Worm (Caenorhabditis elegans) whole organism, young adult: Measurements from ENCODE around the gene cut-1.

Experiments
- B0035.1 ChIP-seq: sonication (generic microtip); optimal IDR thresholded peaks from 2 replicates; lab custom pipeline; 2016; ENCODE audit warnings: missing genetic modification characterization, mild to moderate bottlenecking, missing compliant biosample characterization, missing genotype, missing genetic modification reagents
- D2030.7 ChIP-seq: fragments of 200-800 bp; sonication (Bioruptor generic); IDR thresholded peaks from 2 replicates; pipeline ENCODE4 v1.3.6; 2022; ENCODE audit warnings: missing genetic modification reagents, missing genetic modification characterization, missing compliant biosample characterization
- F23B12.7 ChIP-seq: sonication (generic microtip); optimal IDR thresholded peaks from 2 replicates; lab custom pipeline; 2017; ENCODE audit warnings: missing genetic modification characterization, mild to moderate bottlenecking, missing compliant biosample characterization, antibody characterized with exemption, moderate library complexity; ENCODE audit not compliant: insufficient read depth
- F55B11.4 ChIP-seq: sonication (generic microtip); optimal IDR thresholded peaks from 2 replicates; lab custom pipeline; 2016; ENCODE audit warnings: missing compliant biosample characterization, missing genetic modification characterization, borderline replicate concordance; ENCODE audit not compliant: insufficient read depth
- F57A8.1 ChIP-seq: fragments of 200-800 bp; sonication (Bioruptor generic); optimal IDR thresholded peaks from 2 replicates; lab custom pipeline; 2018; ENCODE audit warnings: mild to moderate bottlenecking, missing genetic modification characterization, moderate library complexity, missing compliant biosample characterization
- K11D2.4 ChIP-seq: fragments of 200-800 bp; sonication (Bioruptor generic); IDR thresholded peaks from 2 replicates; pipeline ENCODE4 v1.3.6; 2022; ENCODE audit warnings: missing genetic modification reagents, missing genetic modification characterization, missing compliant biosample characterization
- K12H6.12 ChIP-seq: fragments of 200-800 bp; sonication (Bioruptor generic); optimal IDR thresholded peaks from 2 replicates; lab custom pipeline; 2018; ENCODE audit warnings: mild to moderate bottlenecking, missing genetic modification characterization, missing compliant biosample characterization
- T07F8.4 ChIP-seq: sonication (generic microtip); optimal IDR thresholded peaks from 2 replicates; lab custom pipeline; 2016; ENCODE audit warnings: mild to moderate bottlenecking, missing genetic modification characterization, moderate library complexity, missing compliant biosample characterization
- T26A5.8 ChIP-seq: sonication (generic microtip); optimal IDR thresholded peaks from 2 replicates; lab custom pipeline; 2016; ENCODE audit warnings: missing genetic modification characterization, missing compliant biosample characterization
- Y53G8AR.9 ChIP-seq: fragments of 200-800 bp; sonication (Bioruptor generic); conservative IDR thresholded peaks from 2 replicates; pipeline ENCODE4 v1.3.6; 2022; ENCODE audit warnings: missing genetic modification reagents, missing genetic modification characterization, missing compliant biosample characterization
- Y56A3A.18 ChIP-seq: fragments of 200-800 bp; sonication (Bioruptor generic); IDR thresholded peaks from 2 replicates; pipeline ENCODE4 v1.3.6; 2022; ENCODE audit warnings: missing genetic modification reagents, missing genetic modification characterization, missing compliant biosample characterization
- Y79H2A.3 ChIP-seq: fragments of 200-800 bp; sonication (Bioruptor generic); conservative IDR thresholded peaks from 2 replicates; pipeline ENCODE4 v1.3.6; 2022; ENCODE audit warnings: missing genetic modification reagents, missing genetic modification characterization, missing compliant biosample characterization
- ama-1 ChIP-seq, 3 experiments: fragments of 150-350 bp in 1 of 3; sonication (generic microtip) in 2 of 3; optimal IDR thresholded peaks; 2 replicates each; lab custom pipeline; 2014 to 2018; ENCODE audit warnings: missing biosample characterization in 2 of 3, missing genetic modification characterization in 2 of 3, missing genetic modification reagents in 2 of 3
- aptf-2 ChIP-seq: fragments of 200-800 bp; sonication (Bioruptor generic); conservative IDR thresholded peaks from 2 replicates; pipeline ENCODE4 v1.3.6; 2022; ENCODE audit warnings: missing genetic modification reagents, missing genetic modification characterization, missing compliant biosample characterization
- athp-1 ChIP-seq: sonication (generic microtip); optimal IDR thresholded peaks from 2 replicates; lab custom pipeline; 2017; ENCODE audit warnings: mild to moderate bottlenecking, missing genetic modification characterization, missing compliant biosample characterization
- attf-5 ChIP-seq: fragments of 200-800 bp; sonication (Bioruptor generic); optimal IDR thresholded peaks from 2 replicates; lab custom pipeline; 2018; ENCODE audit warnings: mild to moderate bottlenecking, missing genetic modification characterization, missing compliant biosample characterization
- attf-6 ChIP-seq: fragments of 200-800 bp; sonication (Bioruptor generic); IDR thresholded peaks from 2 replicates; pipeline ENCODE4 v1.3.6; 2022; ENCODE audit warnings: missing genetic modification reagents, missing genetic modification characterization, missing compliant biosample characterization
- ccch-3 ChIP-seq: fragments of 200-800 bp; sonication (Bioruptor generic); optimal IDR thresholded peaks from 2 replicates; lab custom pipeline; 2018; ENCODE audit warnings: mild to moderate bottlenecking, missing genetic modification characterization, missing compliant biosample characterization
- ceh-100 ChIP-seq: fragments of 200-800 bp; sonication (Bioruptor generic); IDR thresholded peaks from 2 replicates; pipeline ENCODE4 v1.3.6; 2022; ENCODE audit warnings: missing genetic modification reagents, missing genetic modification characterization, missing compliant biosample characterization
- ceh-58 ChIP-seq: fragments of 200-800 bp; sonication (Bioruptor generic); IDR thresholded peaks from 2 replicates; pipeline ENCODE4 v1.3.6; 2022; ENCODE audit warnings: missing genetic modification characterization, missing compliant biosample characterization
- ceh-91 ChIP-seq: fragments of 200-800 bp; sonication (Bioruptor generic); IDR thresholded peaks from 2 replicates; pipeline ENCODE4 v1.3.6; 2022; ENCODE audit warnings: missing genetic modification reagents, missing genetic modification characterization, missing compliant biosample characterization
- die-1 ChIP-seq: sonication (generic microtip); optimal IDR thresholded peaks from 2 replicates; lab custom pipeline; 2016; ENCODE audit warnings: missing genotype, mild to moderate bottlenecking, missing genetic modification characterization, missing compliant biosample characterization
- dpff-1 ChIP-seq: sonication (generic microtip); optimal IDR thresholded peaks from 2 replicates; lab custom pipeline; 2017; ENCODE audit warnings: mild to moderate bottlenecking, missing genetic modification characterization, missing compliant biosample characterization
- egl-44 ChIP-seq: fragments of 200-800 bp; sonication (Bioruptor generic); IDR thresholded peaks from 2 replicates; pipeline ENCODE4 v1.3.6; 2022; ENCODE audit warnings: missing genetic modification reagents, missing genetic modification characterization, missing compliant biosample characterization
- ekl-4 ChIP-seq: fragments of 200-800 bp; sonication (Bioruptor generic); IDR thresholded peaks from 2 replicates; pipeline ENCODE4 v1.3.6; 2022; ENCODE audit warnings: missing genetic modification reagents, missing genetic modification characterization, missing compliant biosample characterization
- gei-17 ChIP-seq: fragments of 200-800 bp; sonication (Bioruptor generic); optimal IDR thresholded peaks from 2 replicates; lab custom pipeline; 2018; ENCODE audit warnings: mild to moderate bottlenecking, missing genetic modification characterization, missing compliant biosample characterization
- hlh-26 ChIP-seq: fragments of 200-800 bp; sonication (Bioruptor generic); conservative IDR thresholded peaks from 2 replicates; pipeline ENCODE4 v1.3.6; 2022; ENCODE audit warnings: missing genetic modification reagents, missing genetic modification characterization, missing compliant biosample characterization
- hmg-1.2 ChIP-seq: fragments of 200-800 bp; sonication (Bioruptor generic); IDR thresholded peaks from 2 replicates; pipeline ENCODE4 v1.3.6; 2022; ENCODE audit warnings: missing genetic modification reagents, missing genetic modification characterization, missing compliant biosample characterization
- hmg-20 ChIP-seq: fragments of 200-800 bp; sonication (Bioruptor generic); IDR thresholded peaks from 2 replicates; pipeline ENCODE4 v1.3.6; 2022; ENCODE audit warnings: missing genetic modification reagents, missing genetic modification characterization, missing compliant biosample characterization
- madf-3 ChIP-seq: fragments of 200-800 bp; sonication (Bioruptor generic); IDR thresholded peaks from 2 replicates; pipeline ENCODE4 v1.3.6; 2022; ENCODE audit warnings: missing genetic modification reagents, missing genetic modification characterization, missing compliant biosample characterization
- madf-6 ChIP-seq: fragments of 200-800 bp; sonication (Bioruptor generic); IDR thresholded peaks from 2 replicates; pipeline ENCODE4 v1.3.6; 2022; ENCODE audit warnings: missing genetic modification reagents, missing genetic modification characterization, missing compliant biosample characterization
- madf-8 ChIP-seq: fragments of 200-800 bp; sonication (Bioruptor generic); conservative IDR thresholded peaks from 2 replicates; pipeline ENCODE4 v1.3.6; 2022; ENCODE audit warnings: missing genetic modification reagents, missing genetic modification characterization, missing compliant biosample characterization
- mel-28 ChIP-seq: sonication (generic microtip); optimal IDR thresholded peaks from 2 replicates; lab custom pipeline; 2016; ENCODE audit warnings: borderline replicate concordance, mild to moderate bottlenecking, missing genetic modification characterization, missing compliant biosample characterization
- mxl-1 ChIP-seq: sonication (generic microtip); optimal IDR thresholded peaks from 2 replicates; lab custom pipeline; 2016; ENCODE audit warnings: missing genetic modification characterization, missing compliant biosample characterization
- nfya-1 ChIP-seq: sonication (generic microtip); optimal IDR thresholded peaks from 2 replicates; lab custom pipeline; 2017; ENCODE audit warnings: antibody characterized with exemption, missing compliant biosample characterization, missing genetic modification characterization, borderline replicate concordance; ENCODE audit not compliant: insufficient read depth
- nhr-120 ChIP-seq: fragments of 200-800 bp; sonication (Bioruptor generic); IDR thresholded peaks from 2 replicates; pipeline ENCODE4 v1.3.6; 2022; ENCODE audit warnings: missing genetic modification characterization, missing compliant biosample characterization
- nhr-80 ChIP-seq: sonication (generic microtip); optimal IDR thresholded peaks from 2 replicates; lab custom pipeline; 2016; ENCODE audit warnings: missing genetic modification characterization, missing compliant biosample characterization
- pbrm-1 ChIP-seq: fragments of 200-800 bp; sonication (Bioruptor generic); IDR thresholded peaks from 2 replicates; pipeline ENCODE4 v1.3.6; 2022; ENCODE audit warnings: missing genetic modification reagents, missing genetic modification characterization, missing compliant biosample characterization
- rec-8 ChIP-seq, 2 experiments: sonication (generic microtip); optimal IDR thresholded peaks; 2 replicates each; lab custom pipeline; 2016; ENCODE audit warnings: mild to moderate bottlenecking in 2 of 2, missing genetic modification characterization in 2 of 2, missing genetic modification reagents in 2 of 2, missing genotype in 2 of 2, missing biosample characterization in 1 of 2, missing compliant biosample characterization in 1 of 2, moderate library complexity in 1 of 2
- snpc-1.1 ChIP-seq: sonication (generic microtip); optimal IDR thresholded peaks from 2 replicates; lab custom pipeline; 2017; ENCODE audit warnings: missing genetic modification characterization, mild to moderate bottlenecking, missing compliant biosample characterization, antibody characterized with exemption, moderate library complexity, missing genotype, missing genetic modification reagents; ENCODE audit not compliant: insufficient read depth
- snpc-3.4 ChIP-seq: sonication (generic microtip); optimal IDR thresholded peaks from 2 replicates; lab custom pipeline; 2017; ENCODE audit warnings: missing genetic modification characterization, mild to moderate bottlenecking, missing compliant biosample characterization, antibody characterized with exemption, moderate library complexity, missing genotype, missing genetic modification reagents
- sptf-2 ChIP-seq: fragments of 200-800 bp; sonication (Bioruptor generic); optimal IDR thresholded peaks from 2 replicates; lab custom pipeline; 2018; ENCODE audit warnings: mild to moderate bottlenecking, missing genetic modification characterization, missing compliant biosample characterization
- tbx-9 ChIP-seq: sonication (generic microtip); optimal IDR thresholded peaks from 2 replicates; lab custom pipeline; 2016; ENCODE audit warnings: borderline replicate concordance, missing genetic modification characterization, inconsistent platforms, missing compliant biosample characterization
- unc-62 ChIP-seq: fragments of 150-350 bp; optimal IDR thresholded peaks from 2 replicates; lab custom pipeline; 2014; ENCODE audit warnings: missing biosample characterization, missing genetic modification reagents, missing genetic modification characterization
- zfh-2 ChIP-seq: fragments of 200-800 bp; sonication (Bioruptor generic); conservative IDR thresholded peaks from 2 replicates; pipeline ENCODE4 v1.3.6; 2022; ENCODE audit warnings: missing genetic modification reagents, missing genetic modification characterization, missing compliant biosample characterization
- ztf-22 ChIP-seq: fragments of 200-800 bp; sonication (Bioruptor generic); optimal IDR thresholded peaks from 2 replicates; lab custom pipeline; 2018; ENCODE audit warnings: mild to moderate bottlenecking, missing genetic modification characterization, moderate library complexity, missing compliant biosample characterization
- ztf-3 ChIP-seq: fragments of 200-800 bp; sonication (Bioruptor generic); optimal IDR thresholded peaks from 2 replicates; lab custom pipeline; 2018; ENCODE audit warnings: mild to moderate bottlenecking, missing genetic modification characterization, missing compliant biosample characterization
- ztf-6 ChIP-seq: fragments of 200-800 bp; sonication (Bioruptor generic); IDR thresholded peaks from 2 replicates; pipeline ENCODE4 v1.3.6; 2022; ENCODE audit warnings: missing genetic modification reagents, missing genetic modification characterization, missing compliant biosample characterization

Gene cut-1

DNA sequence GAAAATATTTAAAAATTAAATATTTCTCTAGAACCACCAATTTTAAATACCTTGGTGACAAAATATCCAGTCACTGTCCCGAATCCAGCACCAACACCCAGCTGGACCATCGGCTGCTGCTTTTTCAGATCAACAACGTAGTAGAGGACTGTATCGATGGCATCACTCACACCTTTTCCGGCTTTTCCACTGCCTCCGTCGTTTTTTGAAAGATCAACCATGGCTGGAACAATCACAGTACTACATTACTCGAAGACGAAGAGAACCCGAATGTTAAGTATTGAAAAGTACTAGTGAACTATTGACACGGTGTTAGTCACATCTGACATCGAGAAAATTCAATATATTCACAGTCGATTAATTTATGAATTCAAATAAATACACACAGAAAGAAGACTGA, 31.8 kb upstream of the cut-1 start, which contains the start of gene fndc-1 (continued):
- TF ChIP-seq rec-8 (tag; optimal IDR thresholded peaks at IDR 0.05; lab: Kevin White, UChicago): no peak
- TF ChIP-seq F57A8.1 (GFP tag; lab: Kevin White, UChicago): no peak
- no peak for TF ChIP-seq egl-44 (GFP tag; lab: Robert Waterston, UW)
- no peak for TF ChIP-seq K12H6.12 (tag; lab: Kevin White, UChicago)
- TF ChIP-seq Y56A3A.18 (GFP tag; lab: Robert Waterston, UW): no peak
- no peak for TF ChIP-seq nhr-80 (tag; lab: Kevin White, UChicago)
- no peak for TF ChIP-seq B0035.1 (tag; lab: Kevin White, UChicago)
- no peak for TF ChIP-seq F23B12.7 (tag; lab: Kevin White, UChicago)
- no peak for TF ChIP-seq ama-1 (optimal IDR thresholded peaks at IDR 0.05; lab: Kevin White, UChicago)
- peak in 1 of 2 experiments; percentile 6 for TF ChIP-seq ama-1 (GFP tag; optimal IDR thresholded peaks at IDR 0.05; lab: Kevin White, UChicago)
- no peak for TF ChIP-seq ceh-100
- TF ChIP-seq Y53G8AR.9 (GFP tag; lab: Robert Waterston, UW): peak; percentile 70
- TF ChIP-seq ceh-58: no peak
- no peak for TF ChIP-seq aptf-2 (GFP tag; lab: Robert Waterston, UW)
- TF ChIP-seq dpff-1 (tag; lab: Kevin White, UChicago): no peak
- no peak for TF ChIP-seq zfh-2
- no peak for TF ChIP-seq hlh-26 (GFP tag; lab: Robert Waterston, UW)
- TF ChIP-seq nfya-1 (tag; lab: Kevin White, UChicago): no peak
- TF ChIP-seq mel-28 (tag; lab: Kevin White, UChicago): no peak
- no peak for TF ChIP-seq unc-62 (GFP tag; lab: Kevin White, UChicago)
- peak; percentile 57 for TF ChIP-seq madf-3
- TF ChIP-seq madf-6 (GFP tag; lab: Robert Waterston, UW): peak; percentile 65; the same call in 1 of the 2 replicates
- no peak for TF ChIP-seq athp-1 (tag; lab: Kevin White, UChicago)
- no peak for TF ChIP-seq mxl-1
- TF ChIP-seq ekl-4 (GFP tag; lab: Robert Waterston, UW): 0 out of 2 replicates have a peak, but pooled peaks have one; percentile 12
- TF ChIP-seq sptf-2 (GFP tag; lab: Kevin White, UChicago): no peak
- TF ChIP-seq gei-17 (GFP tag; lab: Kevin White, UChicago): no peak
- TF ChIP-seq snpc-1.1 (tag; lab: Kevin White, UChicago): no peak
- no peak for TF ChIP-seq T07F8.4 (tag; lab: Kevin White, UChicago)
- no peak for TF ChIP-seq ztf-3 (GFP tag; lab: Kevin White, UChicago)
- TF ChIP-seq tbx-9 (tag; lab: Kevin White, UChicago): no peak
- TF ChIP-seq attf-6 (GFP tag; lab: Robert Waterston, UW): 0 out of 2 replicates have a peak, but pooled peaks have one; percentile 34
- no peak for TF ChIP-seq hmg-20 (GFP tag; lab: Robert Waterston, UW)
- TF ChIP-seq T26A5.8 (tag; lab: Kevin White, UChicago): no peak
- TF ChIP-seq ztf-6: no peak
- TF ChIP-seq F55B11.4 (tag; lab: Kevin White, UChicago): no peak
- no peak for TF ChIP-seq attf-5 (GFP tag; lab: Kevin White, UChicago)
- TF ChIP-seq snpc-3.4 (tag; lab: Kevin White, UChicago): no peak
- TF ChIP-seq nhr-120 (GFP tag; lab: Robert Waterston, UW): no peak
- no peak for TF ChIP-seq die-1 (tag; lab: Kevin White, UChicago)
- TF ChIP-seq D2030.7 (GFP tag; lab: Robert Waterston, UW): no peak
- no peak for TF ChIP-seq ztf-22
- peak; percentile 8; the same call in 1 of the 2 replicates for TF ChIP-seq hmg-1.2 (GFP tag; lab: Robert Waterston, UW)
- no peak for TF ChIP-seq pbrm-1 (GFP tag; lab: Robert Waterston, UW)
- TF ChIP-seq K11D2.4: no peak
- peak; percentile 14; the same call in 1 of the 2 replicates for TF ChIP-seq madf-8 (GFP tag; lab: Robert Waterston, UW)
- no peak for TF ChIP-seq ceh-91 (GFP tag; lab: Robert Waterston, UW)
- TF ChIP-seq ccch-3: no peak
- no peak for TF ChIP-seq Y79H2A.3 (GFP tag; lab: Robert Waterston, UW)
